Worm (Caenorhabditis elegans) whole organism, L2 larva: ENCODE measurements around the gene DH11.2.

Source experiments
- C34F6.9 ChIP-seq: fragments of 150-350 bp; optimal IDR thresholded peaks from 2 replicates; lab custom pipeline; 2014; ENCODE audit warnings: missing biosample characterization, missing genetic modification characterization
- F13H6.1 ChIP-seq: sonication (generic microtip); optimal IDR thresholded peaks from 2 replicates; lab custom pipeline; 2016; ENCODE audit warnings: missing genetic modification characterization, missing compliant biosample characterization
- R02D3.7 ChIP-seq: fragments of 150-350 bp; optimal IDR thresholded peaks from 2 replicates; lab custom pipeline; 2014; ENCODE audit warnings: missing biosample characterization, missing genetic modification characterization
- Y55F3AM.14 ChIP-seq: fragments of 200-800 bp; sonication (Bioruptor generic); optimal IDR thresholded peaks from 2 replicates; lab custom pipeline; 2018; ENCODE audit warnings: mild to moderate bottlenecking, missing genetic modification characterization, missing compliant biosample characterization
- ZK546.5 ChIP-seq: sonication (generic microtip); optimal IDR thresholded peaks from 2 replicates; lab custom pipeline; 2017; ENCODE audit warnings: missing biosample characterization, missing genetic modification characterization
- alr-1 ChIP-seq: fragments of 150-350 bp; optimal IDR thresholded peaks from 2 replicates; lab custom pipeline; 2014; ENCODE audit warnings: missing biosample characterization, missing genetic modification characterization
- aly-2 ChIP-seq: fragments of 150-350 bp; optimal IDR thresholded peaks from 2 replicates; lab custom pipeline; 2014; ENCODE audit warnings: missing biosample characterization, missing genetic modification characterization
- ama-1 ChIP-seq: fragments of 150-350 bp; optimal IDR thresholded peaks from 2 replicates; lab custom pipeline; 2018; ENCODE audit warnings: inconsistent platforms
- blmp-1 ChIP-seq: sonication (generic microtip); optimal IDR thresholded peaks from 2 replicates; lab custom pipeline; 2017; ENCODE audit warnings: missing genetic modification characterization, mild to moderate bottlenecking, missing compliant biosample characterization, antibody characterized with exemption, moderate library complexity; ENCODE audit not compliant: insufficient read depth
- ceh-16 ChIP-seq: fragments of 150-350 bp; optimal IDR thresholded peaks from 2 replicates; lab custom pipeline; 2014; ENCODE audit warnings: missing biosample characterization, missing genetic modification characterization
- ceh-82 ChIP-seq: fragments of 150-350 bp; optimal IDR thresholded peaks from 2 replicates; lab custom pipeline; 2014; ENCODE audit warnings: missing biosample characterization, missing genetic modification characterization
- crh-2 ChIP-seq: sonication (generic microtip); optimal IDR thresholded peaks from 2 replicates; lab custom pipeline; 2017; ENCODE audit warnings: missing biosample characterization, missing genetic modification characterization
- dmd-4 ChIP-seq: sonication (generic microtip); optimal IDR thresholded peaks from 2 replicates; lab custom pipeline; 2017; ENCODE audit warnings: missing biosample characterization, missing genetic modification characterization
- egl-27 ChIP-seq: sonication (generic microtip); optimal IDR thresholded peaks from 3 replicates; lab custom pipeline; 2017; ENCODE audit warnings: missing biosample characterization, missing genetic modification reagents, missing genetic modification characterization
- elt-1 ChIP-seq: fragments of 150-350 bp; optimal IDR thresholded peaks from 2 replicates; lab custom pipeline; 2014; ENCODE audit warnings: missing biosample characterization, missing genetic modification characterization
- elt-3 ChIP-seq: sonication (generic microtip); optimal IDR thresholded peaks from 2 replicates; lab custom pipeline; 2017; ENCODE audit warnings: missing biosample characterization, missing genetic modification characterization
- fos-1 ChIP-seq: fragments of 150-350 bp; optimal IDR thresholded peaks from 2 replicates; lab custom pipeline; 2014; ENCODE audit warnings: missing biosample characterization, missing genetic modification characterization
- gmeb-1 ChIP-seq: fragments of 150-350 bp; optimal IDR thresholded peaks from 2 replicates; lab custom pipeline; 2014; ENCODE audit warnings: missing biosample characterization, missing genetic modification characterization
- lin-11 ChIP-seq: fragments of 150-350 bp; sonication (generic microtip); optimal IDR thresholded peaks from 2 replicates; lab custom pipeline; 2014; ENCODE audit warnings: missing biosample characterization, missing genetic modification characterization, inconsistent platforms, mixed read lengths
- lin-13 ChIP-seq: fragments of 150-350 bp; optimal IDR thresholded peaks from 2 replicates; lab custom pipeline; 2014; ENCODE audit warnings: missing biosample characterization, missing genetic modification reagents, missing genetic modification characterization
- lsy-2 ChIP-seq, 2 experiments: fragments of 150-350 bp in 1 of 2; sonication (generic microtip) in 1 of 2; optimal IDR thresholded peaks; 2 replicates each; lab custom pipeline; 2014 to 2017; ENCODE audit warnings: missing biosample characterization in 2 of 2, missing genetic modification characterization in 2 of 2
- mbf-1 ChIP-seq: sonication (generic microtip); optimal IDR thresholded peaks from 2 replicates; lab custom pipeline; 2017; ENCODE audit warnings: missing biosample characterization, missing genetic modification characterization
- mdl-1 ChIP-seq, 2 experiments: fragments of 150-350 bp in 1 of 2; sonication (generic microtip) in 1 of 2; optimal IDR thresholded peaks; 2 replicates each; lab custom pipeline; 2017; ENCODE audit warnings: missing biosample characterization in 2 of 2, missing genetic modification characterization in 2 of 2
- nhr-11 ChIP-seq: fragments of 150-350 bp; optimal IDR thresholded peaks from 2 replicates; lab custom pipeline; 2014; ENCODE audit warnings: missing biosample characterization, missing genetic modification characterization
- nhr-12 ChIP-seq: fragments of 150-350 bp; optimal IDR thresholded peaks from 2 replicates; lab custom pipeline; 2014; ENCODE audit warnings: missing biosample characterization, missing genetic modification characterization
- nhr-129 ChIP-seq: fragments of 150-350 bp; optimal IDR thresholded peaks from 2 replicates; lab custom pipeline; 2014; ENCODE audit warnings: missing biosample characterization, missing genetic modification characterization
- nhr-21 ChIP-seq: fragments of 150-350 bp; optimal IDR thresholded peaks from 2 replicates; lab custom pipeline; 2014; ENCODE audit warnings: missing biosample characterization, missing genetic modification characterization
- nhr-23 ChIP-seq: fragments of 150-350 bp; optimal IDR thresholded peaks from 2 replicates; lab custom pipeline; 2014; ENCODE audit warnings: missing biosample characterization, missing genetic modification reagents, missing genetic modification characterization
- nhr-237 ChIP-seq: fragments of 150-350 bp; optimal IDR thresholded peaks from 2 replicates; lab custom pipeline; 2014; ENCODE audit warnings: missing biosample characterization, missing genetic modification characterization
- nhr-25 ChIP-seq: fragments of 150-350 bp; sonication (generic microtip); optimal IDR thresholded peaks from 3 replicates; lab custom pipeline; 2014; ENCODE audit warnings: missing biosample characterization, missing genetic modification characterization
- nhr-6 ChIP-seq: fragments of 150-350 bp; optimal IDR thresholded peaks from 2 replicates; lab custom pipeline; 2014; ENCODE audit warnings: missing biosample characterization, missing genetic modification characterization
- sem-4 ChIP-seq: fragments of 150-350 bp; optimal IDR thresholded peaks from 2 replicates; lab custom pipeline; 2014; ENCODE audit warnings: missing biosample characterization, missing genetic modification reagents, missing genetic modification characterization
- skn-1 ChIP-seq: sonication (generic microtip); optimal IDR thresholded peaks from 2 replicates; lab custom pipeline; 2017; ENCODE audit warnings: missing biosample characterization, missing genetic modification characterization
- sma-3 ChIP-seq: sonication (generic microtip); optimal IDR thresholded peaks from 2 replicates; lab custom pipeline; 2016; ENCODE audit warnings: missing genetic modification reagents, missing genetic modification characterization, missing compliant biosample characterization
- sma-9 ChIP-seq, 2 experiments: fragments of 150-350 bp in 1 of 2; sonication (generic microtip) in 1 of 2; optimal IDR thresholded peaks; 2 replicates each; lab custom pipeline; 2014 to 2016; ENCODE audit warnings: missing genetic modification characterization in 2 of 2, mild to moderate bottlenecking in 1 of 2, missing biosample characterization in 1 of 2, missing compliant biosample characterization in 1 of 2, missing genetic modification reagents in 1 of 2, moderate library complexity in 1 of 2
- snpc-4 ChIP-seq: fragments of 150-350 bp; optimal IDR thresholded peaks from 2 replicates; lab custom pipeline; 2014; ENCODE audit warnings: missing biosample characterization, missing genetic modification characterization
- unc-39 ChIP-seq: fragments of 150-350 bp; optimal IDR thresholded peaks from 2 replicates; lab custom pipeline; 2014; ENCODE audit warnings: missing biosample characterization, missing genetic modification characterization
- unc-55 ChIP-seq: fragments of 150-350 bp; sonication (generic microtip); optimal IDR thresholded peaks from 3 replicates; lab custom pipeline; 2014; ENCODE audit warnings: missing biosample characterization, missing genetic modification reagents, missing genetic modification characterization
- unc-62 ChIP-seq: fragments of 150-350 bp; optimal IDR thresholded peaks from 2 replicates; lab custom pipeline; 2014; ENCODE audit warnings: missing biosample characterization, missing genetic modification reagents, missing genetic modification characterization
- zag-1 ChIP-seq: fragments of 150-350 bp; optimal IDR thresholded peaks from 2 replicates; lab custom pipeline; 2014; ENCODE audit warnings: missing biosample characterization, missing genetic modification characterization
- ztf-1 ChIP-seq: fragments of 200-800 bp; sonication (Bioruptor generic); conservative IDR thresholded peaks from 2 replicates; pipeline ENCODE4 v1.3.6; 2022; ENCODE audit warnings: missing genetic modification characterization, missing compliant biosample characterization
- ztf-11 ChIP-seq: sonication (generic microtip); optimal IDR thresholded peaks from 2 replicates; lab custom pipeline; 2017; ENCODE audit warnings: missing biosample characterization, missing genetic modification characterization
- ztf-4 ChIP-seq: fragments of 150-350 bp; optimal IDR thresholded peaks from 2 replicates; lab custom pipeline; 2014; ENCODE audit warnings: missing biosample characterization, missing genetic modification characterization

Gene DH11.2

ce11 chrII:8015483-8015938 lies 2.9 kb downstream of the DH11.2 start (continued):
- TF ChIP-seq snpc-4 (no peak), nhr-12 (no peak), nhr-25 (tag; lab: Kevin White, UChicago) (peak; percentile 57), mbf-1 (no peak), unc-39 (tag; lab: Kevin White, UChicago) (no peak), elt-1 (tag; lab: Kevin White, UChicago) (no peak), elt-3 (no peak), dmd-4 (no peak), fos-1 (peak; percentile 1), zag-1 (tag; lab: Kevin White, UChicago) (no peak), nhr-11 (tag; lab: Kevin White, UChicago) (no peak), ZK546.5 (tag; lab: Kevin White, UChicago) (no peak), R02D3.7 (tag; lab: Kevin White, UChicago) (no peak), blmp-1 (tag; lab: Kevin White, UChicago) (peak; percentile 17)

ce11 chrII:8016167-8016566 lies 3.6 kb downstream of the DH11.2 start:
- TF ChIP-seq Y55F3AM.14 (GFP tag; lab: Kevin White, UChicago), result peak; percentile 21
- TF ChIP-seq nhr-237, result no peak
- TF ChIP-seq mdl-1 (tag; optimal IDR thresholded peaks at IDR 0.05; lab: Kevin White, UChicago), result peak in 1 of 2 experiments; percentile 47
- TF ChIP-seq elt-3, result no peak
- peak; percentile 4 for TF ChIP-seq blmp-1 (tag; lab: Kevin White, UChicago)
- TF ChIP-seq nhr-21 (tag; lab: Kevin White, UChicago), result peak; percentile 71
- TF ChIP-seq lin-11, result no peak
- peak; percentile 65 for TF ChIP-seq nhr-129 (tag; lab: Kevin White, UChicago)
- peak; percentile 69 for TF ChIP-seq ama-1 (lab: Kevin White, UChicago)
- TF ChIP-seq ZK546.5 (tag; lab: Kevin White, UChicago), result no peak
- no peak for TF ChIP-seq ztf-1 (GFP tag; lab: Robert Waterston, UW)
- TF ChIP-seq nhr-23, result no peak
- no peak for TF ChIP-seq snpc-4
- TF ChIP-seq sma-9 (GFP tag; optimal IDR thresholded peaks at IDR 0.05; lab: Kevin White, UChicago), result peak; percentile 99
- no peak for TF ChIP-seq sma-9 (tag; optimal IDR thresholded peaks at IDR 0.05; lab: Kevin White, UChicago)
- peak; percentile 22 for TF ChIP-seq fos-1
- TF ChIP-seq unc-55 (GFP tag; lab: Kevin White, UChicago), result no peak
- peak; percentile 44 for TF ChIP-seq egl-27 (tag; lab: Kevin White, UChicago)
- TF ChIP-seq F13H6.1 (tag; lab: Kevin White, UChicago), result peak; percentile 51
- TF ChIP-seq sma-3, result peak; percentile 70
- peak; percentile 53 for TF ChIP-seq gmeb-1 (tag; lab: Kevin White, UChicago)
- TF ChIP-seq lsy-2 (tag; optimal IDR thresholded peaks at IDR 0.05; lab: Kevin White, UChicago), result peak in 1 of 2 experiments; percentile 40
- no peak for TF ChIP-seq unc-39 (tag; lab: Kevin White, UChicago)
- TF ChIP-seq nhr-12, result no peak

DNA sequence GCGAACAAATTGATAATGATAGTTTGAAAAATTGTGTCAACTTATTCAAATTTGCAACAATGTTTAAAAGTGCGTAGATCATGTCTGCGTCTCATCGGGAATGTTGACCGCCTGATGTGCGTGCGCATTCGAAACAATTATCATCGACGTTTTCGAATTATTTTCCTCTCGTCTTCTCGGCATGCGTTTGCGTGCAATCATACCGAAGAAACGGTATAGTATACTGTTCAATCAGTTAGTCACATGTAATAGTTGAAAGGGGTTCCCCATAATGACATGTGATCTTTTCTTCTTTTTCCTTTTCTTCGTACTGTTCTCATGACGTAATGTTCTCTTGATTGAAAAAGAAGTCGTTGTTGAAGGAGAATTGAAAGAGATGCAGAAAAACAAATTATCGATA lies 4.1 kb downstream of the DH11.2 start:
- TF ChIP-seq F13H6.1 (tag; lab: Kevin White, UChicago) (peak; percentile 35), skn-1 (tag; lab: Kevin White, UChicago) (no peak), mdl-1 (tag; optimal IDR thresholded peaks at IDR 0.05; lab: Kevin White, UChicago) (peak; percentile 82 to 86), sma-3 (peak; percentile 94), alr-1 (tag; lab: Kevin White, UChicago) (no peak), unc-55 (GFP tag; lab: Kevin White, UChicago) (no peak), lin-13 (GFP tag; lab: Kevin White, UChicago) (peak; percentile 12), nhr-21 (tag; lab: Kevin White, UChicago) (peak; percentile 97), gmeb-1 (tag; lab: Kevin White, UChicago) (peak; percentile 75), elt-1 (tag; lab: Kevin White, UChicago) (no peak), aly-2 (no peak), zag-1 (tag; lab: Kevin White, UChicago) (no peak), mbf-1 (no peak), unc-39 (tag; lab: Kevin White, UChicago) (no peak), ceh-82 (no peak), dmd-4 (no peak), sma-9 (GFP tag; optimal IDR thresholded peaks at IDR 0.05; lab: Kevin White, UChicago) (peak; percentile 98), sma-9 (tag; optimal IDR thresholded peaks at IDR 0.05; lab: Kevin White, UChicago) (no peak), elt-3 (no peak), unc-62 (no peak), ZK546.5 (tag; lab: Kevin White, UChicago) (no peak), nhr-237 (no peak), nhr-11 (tag; lab: Kevin White, UChicago) (no peak), lin-11 (no peak), ztf-1 (GFP tag; lab: Robert Waterston, UW) (no peak), ceh-16 (tag; lab: Kevin White, UChicago) (peak; percentile 38), C34F6.9 (peak; percentile 49), ama-1 (lab: Kevin White, UChicago) (peak; percentile 20), ztf-4 (tag; lab: Kevin White, UChicago) (peak; percentile 54), nhr-23 (no peak), fos-1 (peak; percentile 75), egl-27 (tag; lab: Kevin White, UChicago) (peak; percentile 51), crh-2 (peak; percentile 83), ztf-11 (no peak), R02D3.7 (tag; lab: Kevin White, UChicago) (no peak), sem-4 (tag; lab: Kevin White, UChicago) (no peak), nhr-129 (tag; lab: Kevin White, UChicago) (peak; percentile 92), nhr-12 (no peak), nhr-25 (tag; lab: Kevin White, UChicago) (peak; percentile 97), Y55F3AM.14 (GFP tag; lab: Kevin White, UChicago) (no peak), nhr-6 (tag; lab: Kevin White, UChicago) (peak; percentile 51), lsy-2 (tag; optimal IDR thresholded peaks at IDR 0.05; lab: Kevin White, UChicago) (peak in 1 of 2 experiments; percentile 74), snpc-4 (no peak), blmp-1 (tag; lab: Kevin White, UChicago) (peak; percentile 65)
